Fruit fly (Drosophila melanogaster): ENCODE data around the gene CG34250.
A peak's percentile ranks its signal among the peaks of the same experiment; 100 is the strongest.

CG34250 gene

DNA sequence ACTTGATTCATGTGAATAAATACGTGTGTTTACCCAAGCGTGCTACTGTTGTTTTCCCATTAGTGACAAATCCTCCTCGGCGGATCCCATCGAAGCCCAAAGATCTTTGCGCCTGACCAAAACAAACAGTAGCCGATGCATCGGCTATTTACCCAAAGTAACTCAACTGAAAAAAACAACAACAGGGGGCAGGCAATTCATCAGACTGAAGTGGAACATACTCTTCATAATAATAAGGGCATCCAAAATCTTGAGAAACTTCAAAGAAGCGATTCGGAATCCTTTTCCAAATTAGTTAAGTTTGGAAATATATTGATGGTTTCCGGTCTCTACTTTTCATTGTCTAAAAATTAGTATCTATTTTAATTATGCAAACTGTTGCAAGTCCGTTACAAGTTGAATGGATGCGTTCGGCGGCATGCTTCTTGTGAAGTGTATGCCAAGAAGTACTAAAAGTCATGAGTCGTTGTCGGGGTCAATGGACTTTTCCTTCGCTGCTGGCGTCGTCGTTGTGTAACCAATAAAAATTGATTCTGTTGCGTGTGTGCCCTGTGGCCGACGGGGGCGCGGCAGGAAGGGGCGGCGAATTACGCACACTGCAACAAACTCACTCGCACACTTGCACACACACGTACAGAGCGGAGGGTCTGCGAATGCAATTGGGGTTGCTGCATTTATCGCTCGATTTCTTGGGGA lies 19.4 kb downstream of the CG34250 start (continued):
- TF ChIP-seq gcm2 (GFP tag; optimal IDR thresholded peaks at IDR 0.05) (no peak), bigmax (GFP tag; optimal IDR thresholded peaks at IDR 0.05) (no peak), CG30431 (GFP tag; optimal IDR thresholded peaks at IDR 0.05) (peak; percentile 20), kni (GFP tag; optimal IDR thresholded peaks at IDR 0.05) (peak; percentile 43), CTCF (GFP tag; optimal IDR thresholded peaks at IDR 0.05) (peak; percentile 1), vnd (GFP tag; IDR thresholded peaks at IDR 0.05; ENCODE audit: partially characterized antibody) (no peak), dmrt11E (tag; optimal IDR thresholded peaks at IDR 0.05) (peak; percentile 56), CG3065 (GFP tag; optimal IDR thresholded peaks at IDR 0.05) (no peak), usp (GFP tag; optimal IDR thresholded peaks at IDR 0.05) (no peak), CG4360 (GFP tag; IDR thresholded peaks at IDR 0.05) (no peak), br (optimal IDR thresholded peaks at IDR 0.05) (no peak), CG12219 (GFP tag; optimal IDR thresholded peaks at IDR 0.05) (peak; percentile 9), salm (tag; optimal IDR thresholded peaks at IDR 0.05) (no peak), Aef1 (GFP tag; IDR thresholded peaks at IDR 0.05) (no peak; the same call in 2 of the 3 replicates), NC2α (GFP tag; optimal IDR thresholded peaks at IDR 0.05) (no peak), gsb (GFP tag; IDR thresholded peaks at IDR 0.05) (no peak), CG4820 (GFP tag; optimal IDR thresholded peaks at IDR 0.05) (peak; percentile 26), CG5245 (GFP tag; optimal IDR thresholded peaks at IDR 0.05) (peak; percentile 23), Hmr (GFP tag; optimal IDR thresholded peaks at IDR 0.05) (no peak), CG6813 (GFP tag; optimal IDR thresholded peaks at IDR 0.05) (no peak), CG12659 (GFP tag; optimal IDR thresholded peaks at IDR 0.05) (no peak), Xbp1 (GFP tag; optimal IDR thresholded peaks at IDR 0.05) (no peak), sqz (GFP tag; optimal IDR thresholded peaks at IDR 0.05) (peak; percentile 28), dan (GFP tag; IDR thresholded peaks at IDR 0.05) (no peak), CrebB (tag; optimal IDR thresholded peaks at IDR 0.05) (no peak), CG4328 (GFP tag; optimal IDR thresholded peaks at IDR 0.05) (no peak), CG2678 (tag; optimal IDR thresholded peaks at IDR 0.05) (peak; percentile 45), crp (GFP tag; optimal IDR thresholded peaks at IDR 0.05) (no peak), grau (tag; optimal IDR thresholded peaks at IDR 0.05) (peak; percentile 37), CG14441 (GFP tag; IDR thresholded peaks at IDR 0.05) (no peak), CG13424 (tag; optimal IDR thresholded peaks at IDR 0.05) (no peak), CG10959 (GFP tag; IDR thresholded peaks at IDR 0.05) (no peak), CG10979 (tag; optimal IDR thresholded peaks at IDR 0.05) (peak; percentile 64), bab2 (GFP tag; optimal IDR thresholded peaks at IDR 0.05) (no peak), jigr1 (GFP tag; IDR thresholded peaks at IDR 0.05) (no peak), Dbx (GFP tag; IDR thresholded peaks at IDR 0.05) (no peak), pros (GFP tag; optimal IDR thresholded peaks at IDR 0.05) (peak; percentile 77), CG5953 (GFP tag; IDR thresholded peaks at IDR 0.05) (no peak), CG2875 (GFP tag; optimal IDR thresholded peaks at IDR 0.05) (no peak), CG13296 (GFP tag; optimal IDR thresholded peaks at IDR 0.05) (no peak), vvl (GFP tag; IDR thresholded peaks at IDR 0.05) (peak; percentile 46; the same call in 1 of the 2 replicates), ranshi (GFP tag; IDR thresholded peaks at IDR 0.05) (no peak), Fer3 (tag; optimal IDR thresholded peaks at IDR 0.05) (no peak), Chrac-16 (GFP tag; optimal IDR thresholded peaks at IDR 0.05) (no peak), btn (GFP tag; optimal IDR thresholded peaks at IDR 0.05) (no peak), CG13894 (tag; optimal IDR thresholded peaks at IDR 0.05) (no peak), CG15269 (tag; optimal IDR thresholded peaks at IDR 0.05) (no peak), cas (GFP tag; IDR thresholded peaks at IDR 0.05) (no peak), peb (GFP tag; IDR thresholded peaks at IDR 0.05) (0 out of 2 replicates have a peak, but pooled peaks have one; percentile 20), Lhr (GFP tag; optimal IDR thresholded peaks at IDR 0.05) (no peak), fd102C (GFP tag; optimal IDR thresholded peaks at IDR 0.05) (no peak)
